Fruit fly (Drosophila melanogaster): ENCODE data around the gene amd.
A peak's percentile ranks its signal among the peaks of the same experiment; 100 is the strongest.

The amd gene

DNA sequence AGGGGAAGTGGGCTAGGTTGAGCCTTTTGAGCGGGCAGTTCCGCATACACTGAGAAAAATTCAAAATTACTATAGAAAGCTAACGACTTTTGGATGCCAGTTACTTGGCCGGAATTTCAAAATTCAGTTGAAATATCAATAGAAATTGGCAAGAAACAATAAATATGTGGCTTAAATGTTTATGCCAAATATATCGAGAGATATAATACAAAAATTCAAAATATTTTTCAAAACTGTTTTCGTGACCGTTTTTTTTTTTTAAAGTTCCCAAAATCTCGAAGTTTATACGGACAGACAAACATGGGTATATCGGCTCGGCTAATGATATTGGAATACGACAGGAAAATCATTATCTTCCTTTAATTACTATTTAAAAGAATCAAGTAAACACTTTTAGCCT lies 11.0 kb downstream of the amd start (continued):
- TF ChIP-seq pho (GFP tag; optimal IDR thresholded peaks at IDR 0.05) (peak; percentile 35), lmd (GFP tag; IDR thresholded peaks at IDR 0.05) (peak; percentile 47), usp (GFP tag; optimal IDR thresholded peaks at IDR 0.05) (no peak), D (optimal IDR thresholded peaks at IDR 0.05) (no peak), D (GFP tag; optimal IDR thresholded peaks at IDR 0.05) (peak; percentile 13), gro (GFP tag; optimal IDR thresholded peaks at IDR 0.05) (peak; percentile 15), CG32532 (GFP tag; IDR thresholded peaks at IDR 0.05) (peak; percentile 45; the same call in 1 of the 2 replicates), CG2712 (tag; optimal IDR thresholded peaks at IDR 0.05) (peak; percentile 27), hkb (optimal IDR thresholded peaks at IDR 0.05) (no peak), hkb (GFP tag; IDR thresholded peaks at IDR 0.05) (peak; percentile 17; the same call in 1 of the 2 replicates), pum (GFP tag; optimal IDR thresholded peaks at IDR 0.05) (no peak), Xbp1 (GFP tag; optimal IDR thresholded peaks at IDR 0.05) (peak; percentile 58), ewg (GFP tag; optimal IDR thresholded peaks at IDR 0.05) (no peak), az2 (GFP tag; optimal IDR thresholded peaks at IDR 0.05) (peak; percentile 1), Side (GFP tag; optimal IDR thresholded peaks at IDR 0.05) (peak; percentile 23), nmo (GFP tag; optimal IDR thresholded peaks at IDR 0.05) (peak; percentile 25), slp2 (GFP tag; optimal IDR thresholded peaks at IDR 0.05) (peak; percentile 46), corto (GFP tag; optimal IDR thresholded peaks at IDR 0.05) (no peak), CG17802 (tag; optimal IDR thresholded peaks at IDR 0.05) (no peak), tgo (GFP tag; IDR thresholded peaks at IDR 0.05) (peak; percentile 23; the same call in 1 of the 3 replicates), CG15601 (tag; optimal IDR thresholded peaks at IDR 0.05) (peak; percentile 24), Fer3 (tag; optimal IDR thresholded peaks at IDR 0.05) (peak; percentile 42), sob (GFP tag; IDR thresholded peaks at IDR 0.05) (0 out of 2 replicates have a peak, but pooled peaks have one; percentile 46), CG14710 (tag; optimal IDR thresholded peaks at IDR 0.05) (peak; percentile 31), CG18262 (tag; optimal IDR thresholded peaks at IDR 0.05) (peak; percentile 52), lab (GFP tag; optimal IDR thresholded peaks at IDR 0.05) (peak; percentile 59), CG2120 (GFP tag; optimal IDR thresholded peaks at IDR 0.05) (peak; percentile 59), PHDP (tag; optimal IDR thresholded peaks at IDR 0.05) (peak; percentile 12), sens (GFP tag) (peak; percentile 89), bcd (GFP tag; optimal IDR thresholded peaks at IDR 0.05) (peak; percentile 51), Hmr (GFP tag; optimal IDR thresholded peaks at IDR 0.05) (peak; percentile 12), CG6813 (GFP tag; optimal IDR thresholded peaks at IDR 0.05) (peak; percentile 13), Med (GFP tag) (peak; percentile 65), HHEX (GFP tag; optimal IDR thresholded peaks at IDR 0.05) (peak; percentile 34), CG3281 (GFP tag; optimal IDR thresholded peaks at IDR 0.05) (peak; percentile 55), Ptx1 (GFP tag; IDR thresholded peaks at IDR 0.05) (peak; percentile 29; the same call in 1 of the 2 replicates), CG1024 (GFP tag; IDR thresholded peaks at IDR 0.05) (no peak), CG9727 (GFP tag; optimal IDR thresholded peaks at IDR 0.05) (peak; percentile 44), CG9932 (GFP tag; IDR thresholded peaks at IDR 0.05) (peak; percentile 50; the same call in 1 of the 2 replicates), Hsf (GFP tag; optimal IDR thresholded peaks at IDR 0.05) (peak; percentile 12), CG34422 (GFP tag; IDR thresholded peaks at IDR 0.05) (peak; percentile 38; the same call in 1 of the 3 replicates), ato (GFP tag; IDR thresholded peaks at IDR 0.05; ENCODE audit: partially characterized antibody) (no peak), vvl (GFP tag; IDR thresholded peaks at IDR 0.05) (peak; percentile 37; the same call in 1 of the 2 replicates), sens-2 (GFP tag; IDR thresholded peaks at IDR 0.05) (no peak), ems (GFP tag; optimal IDR thresholded peaks at IDR 0.05) (peak; percentile 10), Camta (GFP tag; optimal IDR thresholded peaks at IDR 0.05) (peak; percentile 21), Usf (GFP tag; optimal IDR thresholded peaks at IDR 0.05) (peak; percentile 2), onecut (GFP tag; IDR thresholded peaks at IDR 0.05) (no peak), CG1792 (GFP tag; optimal IDR thresholded peaks at IDR 0.05) (peak; percentile 7), CG2678 (tag; optimal IDR thresholded peaks at IDR 0.05) (peak; percentile 68), Hr51 (GFP tag; optimal IDR thresholded peaks at IDR 0.05) (peak in 1 of 2 experiments; percentile 50)
